Worm (Caenorhabditis elegans): ENCODE results near the gene mab-9.

DNA sequence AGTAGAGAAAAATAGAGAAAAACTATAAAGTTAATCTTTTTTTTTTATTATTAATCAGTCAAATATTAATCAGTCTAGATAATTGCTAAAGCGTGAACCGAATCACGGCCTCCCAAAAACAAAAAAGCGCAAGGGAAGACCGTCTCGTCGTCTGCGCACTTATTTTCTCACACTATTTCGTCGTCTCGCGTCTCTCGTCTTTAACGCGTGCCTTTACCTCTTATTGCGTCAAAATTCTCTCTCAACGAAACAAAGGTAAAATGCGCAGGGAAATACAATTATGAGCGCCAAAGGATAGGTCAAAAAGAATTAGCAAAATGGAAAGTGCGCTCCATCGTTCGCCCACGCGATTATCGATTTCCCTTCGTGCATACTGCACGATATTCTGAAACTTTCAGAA lies 9.8 kb upstream of the mab-9 start:
- TF ChIP-seq fkh-8 (tag; optimal IDR thresholded peaks at IDR 0.05) (peak; percentile 47), blmp-1 (tag; optimal IDR thresholded peaks at IDR 0.05) (peak; percentile 9), fos-1 (tag; optimal IDR thresholded peaks at IDR 0.05) (no peak), mep-1 (tag; optimal IDR thresholded peaks at IDR 0.05) (no peak), jun-1 (tag; optimal IDR thresholded peaks at IDR 0.05) (no peak), lin-39 (tag; optimal IDR thresholded peaks at IDR 0.05) (peak; percentile 46), ztf-11 (tag; optimal IDR thresholded peaks at IDR 0.05) (peak in 1 of 2 experiments; percentile 36), efl-3 (GFP tag; optimal IDR thresholded peaks at IDR 0.05) (no peak), elt-3 (tag; optimal IDR thresholded peaks at IDR 0.05) (no peak), mdl-1 (tag; optimal IDR thresholded peaks at IDR 0.05) (peak in 1 of 2 experiments; percentile 59), nhr-76 (tag; optimal IDR thresholded peaks at IDR 0.05) (no peak), snpc-4 (tag; optimal IDR thresholded peaks at IDR 0.05) (no peak), tbx-2 (tag; optimal IDR thresholded peaks at IDR 0.05) (peak; percentile 81), nhr-11 (tag; optimal IDR thresholded peaks at IDR 0.05) (peak; percentile 44)

Data from whole organism, L1 larva.